Fruit fly (Drosophila melanogaster) whole organism, embryonic: Measurements from ENCODE around the gene Prp31.

Experiments used
- Bdp1 ChIP-seq: fragments of 200-800 bp; sonication (Bioruptor generic); optimal IDR thresholded peaks from 3 replicates; lab custom pipeline; 2016; ENCODE audit warnings: missing biosample characterization, missing genetic modification characterization
- CG10654 ChIP-seq: fragments of 200-800 bp; sonication (Bioruptor generic); optimal IDR thresholded peaks from 2 replicates; lab custom pipeline; 2016; ENCODE audit warnings: missing biosample characterization, missing genetic modification characterization
- CG10979 ChIP-seq: fragments of 200-800 bp; sonication (Bioruptor generic); optimal IDR thresholded peaks from 2 replicates; lab custom pipeline; 2018; ENCODE audit warnings: missing biosample characterization, mild to moderate bottlenecking, missing genetic modification characterization, moderate library complexity
- CG12236 ChIP-seq: fragments of 200-800 bp; sonication (Bioruptor generic); optimal IDR thresholded peaks from 2 replicates; lab custom pipeline; 2016; ENCODE audit warnings: missing biosample characterization, missing genetic modification characterization
- CG14014 ChIP-seq: fragments of 200-800 bp; sonication (Bioruptor generic); IDR thresholded peaks from 2 replicates; pipeline ENCODE4 v1.3.6; 2022; ENCODE audit warnings: missing biosample characterization, missing genetic modification characterization
- CG14710 ChIP-seq: fragments of 200-800 bp; sonication (Bioruptor generic); optimal IDR thresholded peaks from 3 replicates; lab custom pipeline; 2019; ENCODE audit warnings: missing biosample characterization, mild to moderate bottlenecking, missing genetic modification characterization, moderate library complexity
- CG15479 ChIP-seq: fragments of 200-800 bp; sonication (Bioruptor generic); optimal IDR thresholded peaks from 3 replicates; lab custom pipeline; 2019; ENCODE audit warnings: missing biosample characterization, mild to moderate bottlenecking, missing genetic modification characterization, moderate library complexity
- CG1647 ChIP-seq: fragments of 200-800 bp; sonication (Bioruptor generic); optimal IDR thresholded peaks from 3 replicates; lab custom pipeline; 2016; ENCODE audit warnings: missing biosample characterization, missing genetic modification characterization
- CG16779 ChIP-seq: fragments of 200-800 bp; sonication (Bioruptor generic); IDR thresholded peaks from 2 replicates; pipeline ENCODE4 v1.3.6; 2022; ENCODE audit warnings: missing biosample characterization, missing genetic modification characterization
- CG17359 ChIP-seq: fragments of 200-800 bp; sonication (Bioruptor generic); optimal IDR thresholded peaks from 3 replicates; lab custom pipeline; 2018; ENCODE audit warnings: missing biosample characterization, mild to moderate bottlenecking, missing genetic modification characterization, moderate library complexity
- CG2120 ChIP-seq: fragments of 200-800 bp; sonication (Bioruptor generic); optimal IDR thresholded peaks from 3 replicates; lab custom pipeline; 2016; ENCODE audit warnings: missing biosample characterization, missing genetic modification characterization
- CG2199 ChIP-seq: fragments of 200-800 bp; sonication (Bioruptor generic); IDR thresholded peaks from 3 replicates; pipeline ENCODE4 v1.3.6; 2022; ENCODE audit warnings: missing biosample characterization, missing genetic modification characterization
- CG2712 ChIP-seq: fragments of 200-800 bp; optimal IDR thresholded peaks from 3 replicates; lab custom pipeline; 2019; ENCODE audit warnings: missing biosample characterization, mild to moderate bottlenecking, missing genetic modification characterization, moderate library complexity
- CG30403 ChIP-seq: fragments of 200-800 bp; sonication (Bioruptor generic); optimal IDR thresholded peaks from 3 replicates; lab custom pipeline; 2016; ENCODE audit warnings: missing biosample characterization, missing genetic modification characterization
- CG31224 ChIP-seq: fragments of 200-800 bp; sonication (Bioruptor generic); IDR thresholded peaks from 2 replicates; pipeline ENCODE4 v1.3.6; 2022; ENCODE audit warnings: missing biosample characterization, missing genetic modification characterization
- CG3281 ChIP-seq: fragments of 200-800 bp; sonication (Bioruptor generic); optimal IDR thresholded peaks from 3 replicates; lab custom pipeline; 2017; ENCODE audit warnings: missing biosample characterization, mild to moderate bottlenecking, missing genetic modification characterization
- CG34224 ChIP-seq: fragments of 200-800 bp; sonication (Bioruptor generic); IDR thresholded peaks from 3 replicates; pipeline ENCODE4 v1.3.6; 2022; ENCODE audit warnings: missing biosample characterization, missing genetic modification characterization; ENCODE audit not compliant: partially characterized antibody
- CG4328 ChIP-seq: fragments of 200-800 bp; sonication (Bioruptor generic); optimal IDR thresholded peaks from 3 replicates; lab custom pipeline; 2017; ENCODE audit warnings: missing biosample characterization, missing genetic modification reagents, missing genetic modification characterization
- CG5245 ChIP-seq: fragments of 200-800 bp; sonication (Bioruptor generic); optimal IDR thresholded peaks from 3 replicates; lab custom pipeline; 2016; ENCODE audit warnings: missing biosample characterization, missing genetic modification characterization
- CG6683 ChIP-seq: fragments of 200-800 bp; sonication (Bioruptor generic); optimal IDR thresholded peaks from 2 replicates; lab custom pipeline; 2017; ENCODE audit warnings: missing biosample characterization, mild to moderate bottlenecking, missing genetic modification characterization, missing genetic modification reagents
- CG8089 ChIP-seq: fragments of 200-800 bp; sonication (Bioruptor generic); optimal IDR thresholded peaks from 3 replicates; lab custom pipeline; 2016; ENCODE audit warnings: missing biosample characterization, missing genetic modification characterization
- CG9727 ChIP-seq: fragments of 200-800 bp; sonication (Bioruptor generic); optimal IDR thresholded peaks from 3 replicates; lab custom pipeline; 2017; ENCODE audit warnings: missing biosample characterization, mild to moderate bottlenecking, missing genetic modification characterization
- Chrac-16 ChIP-seq: fragments of 200-800 bp; sonication (Bioruptor generic); optimal IDR thresholded peaks from 3 replicates; lab custom pipeline; 2016; ENCODE audit warnings: missing biosample characterization, missing genetic modification characterization
- D19A ChIP-seq: fragments of 200-800 bp; optimal IDR thresholded peaks from 3 replicates; lab custom pipeline; 2019; ENCODE audit warnings: missing biosample characterization, mild to moderate bottlenecking, missing genetic modification characterization, moderate library complexity
- Dip2 ChIP-seq: fragments of 200-800 bp; sonication (Bioruptor generic); IDR thresholded peaks from 2 replicates; pipeline ENCODE4 v1.3.6; 2022; ENCODE audit warnings: missing biosample characterization, missing genetic modification characterization
- Doc2 ChIP-seq: fragments of 200-800 bp; sonication (Bioruptor generic); IDR thresholded peaks from 2 replicates; pipeline ENCODE4 v1.3.6; 2022; ENCODE audit warnings: missing biosample characterization, missing genetic modification characterization
- Eip74EF ChIP-seq, 2 experiments: fragments of 200-800 bp in 1 of 2; fragments of >200 bp in 1 of 2; sonication (Bioruptor generic) in 1 of 2; optimal IDR thresholded peaks; 2 replicates each; lab custom pipeline; 2017 to 2019; ENCODE audit warnings: missing biosample characterization in 2 of 2, missing genetic modification characterization in 2 of 2, mild to moderate bottlenecking in 1 of 2, moderate library complexity in 1 of 2
- Neu2 ChIP-seq: fragments of 200-800 bp; sonication (Bioruptor generic); optimal IDR thresholded peaks from 3 replicates; lab custom pipeline; 2016; ENCODE audit warnings: missing biosample characterization, missing genetic modification characterization, borderline replicate concordance
- Nf-YC ChIP-seq: fragments of 200-800 bp; optimal IDR thresholded peaks from 3 replicates; lab custom pipeline; 2019; ENCODE audit warnings: missing biosample characterization, mild to moderate bottlenecking, missing genetic modification characterization, moderate library complexity
- Opbp ChIP-seq: fragments of 200-800 bp; sonication (Bioruptor generic); IDR thresholded peaks from 3 replicates; pipeline ENCODE4 v1.3.6; 2022; ENCODE audit warnings: missing biosample characterization, missing genetic modification characterization; ENCODE audit not compliant: partially characterized antibody
- Optix ChIP-seq: fragments of 200-800 bp; sonication (Bioruptor generic); IDR thresholded peaks from 3 replicates; pipeline ENCODE4 v1.3.6; 2022; ENCODE audit warnings: missing biosample characterization, missing genetic modification characterization
- Sox100B ChIP-seq: fragments of 200-800 bp; sonication (Bioruptor generic); optimal IDR thresholded peaks from 3 replicates; lab custom pipeline; 2018; ENCODE audit warnings: missing biosample characterization, mild to moderate bottlenecking, missing genetic modification characterization
- Spps ChIP-seq: fragments of 200-800 bp; sonication (Bioruptor generic); optimal IDR thresholded peaks from 2 replicates; lab custom pipeline; 2018; ENCODE audit warnings: missing biosample characterization, mild to moderate bottlenecking, missing genetic modification characterization
- Xrp1 ChIP-seq: fragments of 200-800 bp; sonication (Bioruptor generic); IDR thresholded peaks from 2 replicates; pipeline ENCODE4 v1.3.6; 2022; ENCODE audit warnings: missing biosample characterization, missing genetic modification characterization
- cas ChIP-seq: fragments of 200-800 bp; sonication (Bioruptor generic); IDR thresholded peaks from 2 replicates; pipeline ENCODE4 v1.3.6; 2022; ENCODE audit warnings: missing biosample characterization, missing genetic modification characterization
- chif ChIP-seq, 2 experiments: fragments of 200-800 bp; sonication (Bioruptor generic); optimal IDR thresholded peaks; 3 replicates each; lab custom pipeline; 2016; ENCODE audit warnings: missing biosample characterization in 2 of 2, missing genetic modification characterization in 2 of 2
- chinmo ChIP-seq: fragments of 200-800 bp; sonication (Bioruptor generic); IDR thresholded peaks from 4 replicates; pipeline ENCODE4 v1.3.6; 2022; ENCODE audit warnings: missing biosample characterization, missing genetic modification characterization; ENCODE audit not compliant: partially characterized antibody
- ci ChIP-seq: fragments of 200-800 bp; sonication (Bioruptor generic); IDR thresholded peaks from 3 replicates; pipeline ENCODE4 v1.3.6; 2022; ENCODE audit warnings: missing biosample characterization, missing genetic modification characterization
- dmrt99B ChIP-seq: fragments of 200-800 bp; sonication (Bioruptor generic); optimal IDR thresholded peaks from 2 replicates; lab custom pipeline; 2018; ENCODE audit warnings: missing biosample characterization, mild to moderate bottlenecking, missing genetic modification characterization, moderate library complexity
- fd3F ChIP-seq: fragments of 200-800 bp; sonication (Bioruptor generic); optimal IDR thresholded peaks from 2 replicates; lab custom pipeline; 2018; ENCODE audit warnings: missing biosample characterization, mild to moderate bottlenecking, missing genetic modification characterization, moderate library complexity
- gfzf ChIP-seq: fragments of 200-800 bp; sonication (Bioruptor generic); optimal IDR thresholded peaks from 2 replicates; lab custom pipeline; 2016; ENCODE audit warnings: missing biosample characterization, mild to moderate bottlenecking, missing genetic modification characterization, moderate library complexity
- grau ChIP-seq: fragments of 200-800 bp; optimal IDR thresholded peaks from 3 replicates; lab custom pipeline; 2019; ENCODE audit warnings: missing biosample characterization, mild to moderate bottlenecking, missing genetic modification characterization, moderate library complexity
- mld ChIP-seq: fragments of 200-800 bp; sonication (Bioruptor generic); IDR thresholded peaks from 3 replicates; pipeline ENCODE4 v1.3.6; 2022; ENCODE audit warnings: missing biosample characterization, missing genetic modification characterization; ENCODE audit not compliant: partially characterized antibody
- org-1 ChIP-seq: fragments of 200-800 bp; sonication (Bioruptor generic); optimal IDR thresholded peaks from 2 replicates; lab custom pipeline; 2017; ENCODE audit warnings: missing biosample characterization, missing genetic modification characterization
- ranshi ChIP-seq: fragments of 200-800 bp; sonication (Bioruptor generic); IDR thresholded peaks from 2 replicates; pipeline ENCODE4 v1.3.6; 2022; ENCODE audit warnings: missing biosample characterization, missing genetic modification characterization
- ro ChIP-seq: fragments of 200-800 bp; sonication (Bioruptor generic); IDR thresholded peaks from 2 replicates; pipeline ENCODE4 v1.3.6; 2022; ENCODE audit warnings: missing biosample characterization, missing genetic modification characterization
- slbo ChIP-seq: fragments of 200-800 bp; sonication (Bioruptor generic); IDR thresholded peaks from 2 replicates; pipeline ENCODE4 v1.3.6; 2022; ENCODE audit warnings: missing biosample characterization, missing genetic modification characterization
- slp2 ChIP-seq: fragments of 200-800 bp; sonication (Bioruptor generic); optimal IDR thresholded peaks from 2 replicates; lab custom pipeline; 2016; ENCODE audit warnings: missing biosample characterization, missing genetic modification characterization
- zen ChIP-seq: fragments of 200-800 bp; sonication (Bioruptor generic); optimal IDR thresholded peaks from 3 replicates; lab custom pipeline; 2018; ENCODE audit warnings: missing biosample characterization, mild to moderate bottlenecking, missing genetic modification characterization, moderate library complexity

Prp31 gene

DNA sequence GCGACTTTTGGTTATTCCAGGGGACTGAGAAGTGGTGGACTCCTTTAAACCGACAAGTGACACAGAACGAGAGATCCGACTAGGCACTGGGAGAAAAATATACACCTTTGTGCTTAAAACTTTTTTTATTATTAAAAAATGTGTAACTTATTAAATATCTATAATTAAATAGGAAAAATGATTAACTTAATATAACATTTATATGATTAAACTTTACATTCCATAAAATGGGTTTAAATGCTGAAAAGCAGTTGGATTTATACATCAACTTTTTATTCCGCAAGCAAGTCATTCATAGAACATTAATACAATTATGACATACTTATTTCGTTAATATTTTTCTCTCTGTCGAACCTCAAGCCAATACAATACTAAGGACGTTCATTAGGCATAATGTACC lies 15.2 kb downstream of the Prp31 start (continued):
- TF ChIP-seq gfzf (GFP tag; lab: Kevin White, UChicago) (no peak), cas (GFP tag; lab: Robert Waterston, UW) (no peak), Doc2 (GFP tag; lab: Robert Waterston, UW) (no peak), Opbp (GFP tag; lab: Robert Waterston, UW) (no peak), Xrp1 (GFP tag; lab: Robert Waterston, UW) (0 out of 2 replicates have a peak, but pooled peaks have one; percentile 19), CG34224 (GFP tag; lab: Robert Waterston, UW) (no peak), CG14710 (tag; lab: Kevin White, UChicago) (no peak), Sox100B (no peak), CG2120 (no peak), CG1647 (GFP tag; lab: Kevin White, UChicago) (no peak), Spps (tag; lab: Kevin White, UChicago) (no peak), CG12236 (GFP tag; lab: Kevin White, UChicago) (no peak), ranshi (GFP tag; lab: Robert Waterston, UW) (no peak), CG17359 (tag; lab: Kevin White, UChicago) (no peak), fd3F (no peak), CG15479 (GFP tag; lab: Kevin White, UChicago) (no peak), ro (GFP tag; lab: Robert Waterston, UW) (no peak), ci (no peak), CG10979 (tag; lab: Kevin White, UChicago) (peak; percentile 47), chif (GFP tag; optimal IDR thresholded peaks at IDR 0.05; lab: Kevin White, UChicago) (no peak), CG3281 (no peak), CG31224 (GFP tag; lab: Robert Waterston, UW) (no peak), slbo (GFP tag; lab: Robert Waterston, UW) (no peak), mld (GFP tag; lab: Robert Waterston, UW) (no peak), Neu2 (GFP tag; lab: Kevin White, UChicago) (no peak), Optix (GFP tag; lab: Robert Waterston, UW) (no peak), chinmo (GFP tag; lab: Robert Waterston, UW) (no peak), CG2712 (tag; lab: Kevin White, UChicago) (peak; percentile 40), dmrt99B (tag; lab: Kevin White, UChicago) (peak; percentile 20), Eip74EF (GFP tag; optimal IDR thresholded peaks at IDR 0.05; lab: Kevin White, UChicago) (no peak), Chrac-16 (GFP tag; lab: Kevin White, UChicago) (no peak), CG8089 (GFP tag; lab: Kevin White, UChicago) (no peak), CG10654 (GFP tag; lab: Kevin White, UChicago) (no peak), CG16779 (no peak), zen (tag; lab: Kevin White, UChicago) (no peak), CG5245 (GFP tag; lab: Kevin White, UChicago) (no peak), grau (tag; lab: Kevin White, UChicago) (peak; percentile 8), CG14014 (no peak), slp2 (GFP tag; lab: Kevin White, UChicago) (no peak), CG30403 (no peak), CG9727 (GFP tag; lab: Kevin White, UChicago) (peak; percentile 1), CG6683 (GFP tag; lab: Kevin White, UChicago) (no peak), org-1 (no peak), Nf-YC (tag; lab: Kevin White, UChicago) (no peak), CG4328 (GFP tag; lab: Kevin White, UChicago) (no peak), Bdp1 (no peak), D19A (tag; lab: Kevin White, UChicago) (peak; percentile 24), CG2199 (GFP tag; lab: Robert Waterston, UW) (no peak), Dip2 (GFP tag; lab: Robert Waterston, UW) (no peak)
